Worm (Caenorhabditis elegans): ENCODE measurements around the gene cyd-1.

ce11 chrII:13029290-13030050 is 49.1 kb downstream of the cyd-1 start:
- TF ChIP-seq unc-130 (tag; optimal IDR thresholded peaks at IDR 0.05) (no peak), xbp-1 (tag; optimal IDR thresholded peaks at IDR 0.05) (no peak), hpl-2 (GFP tag; optimal IDR thresholded peaks at IDR 0.05) (no peak), F16B12.6 (tag; optimal IDR thresholded peaks at IDR 0.05) (no peak), sup-37 (GFP tag; optimal IDR thresholded peaks at IDR 0.05) (no peak), lin-15B (tag; optimal IDR thresholded peaks at IDR 0.05) (no peak), elt-3 (tag; optimal IDR thresholded peaks at IDR 0.05) (peak in 1 of 6 experiments; percentile 44), elt-2 (tag; optimal IDR thresholded peaks at IDR 0.05) (no peak)

All from whole organism, L1 larva.